Worm (Caenorhabditis elegans): ENCODE results near the gene hrg-1.

Gene hrg-1

DNA sequence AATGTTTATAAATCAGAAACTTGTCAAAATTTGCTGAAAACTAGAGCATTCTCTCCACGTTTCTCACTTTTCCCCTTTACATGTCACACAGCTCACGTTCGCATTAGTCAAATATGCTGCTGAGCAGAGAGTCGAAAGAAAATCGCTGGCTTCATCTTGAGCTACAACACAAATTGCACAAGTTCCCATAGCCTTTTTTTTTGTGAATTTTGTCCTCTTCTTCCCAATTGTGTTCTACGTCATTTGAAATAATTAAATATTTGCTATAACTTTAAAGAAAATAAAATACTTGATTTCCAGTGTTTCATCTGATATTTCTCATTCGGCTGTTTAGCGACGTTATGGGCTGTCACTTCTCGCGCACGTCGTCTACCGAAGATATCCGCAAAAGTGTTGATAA lies 19.0 kb downstream of the hrg-1 start, which contains the start of gene R02E12.5:
Gene R02E12.5, plus strand, starts transcription at position 301 of the 400 bp plus-strand sequence.
- no peak for TF ChIP-seq Y67H2A.10 (GFP tag; conservative IDR thresholded peaks at IDR 0.05)
- no peak for TF ChIP-seq ceh-27 (GFP tag; optimal IDR thresholded peaks at IDR 0.05)
- no peak for TF ChIP-seq xnd-1 (tag; optimal IDR thresholded peaks at IDR 0.05)
- no peak for TF ChIP-seq sea-2 (GFP tag; IDR thresholded peaks at IDR 0.05)
- no peak for TF ChIP-seq fkh-3 (tag; optimal IDR thresholded peaks at IDR 0.05)
- no peak for TF ChIP-seq gei-17 (GFP tag; optimal IDR thresholded peaks at IDR 0.05)
- TF ChIP-seq atf-7 (tag; optimal IDR thresholded peaks at IDR 0.05) = no peak
- no peak for TF ChIP-seq ceh-91 (GFP tag; IDR thresholded peaks at IDR 0.05)
- TF ChIP-seq lir-1 (GFP tag; conservative IDR thresholded peaks at IDR 0.05) = no peak
- TF ChIP-seq F10E7.11 (tag; optimal IDR thresholded peaks at IDR 0.05) = no peak
- no peak for TF ChIP-seq egrh-3 (GFP tag; IDR thresholded peaks at IDR 0.05)
- no peak for TF ChIP-seq ccch-3 (GFP tag; optimal IDR thresholded peaks at IDR 0.05)
- no peak for TF ChIP-seq nfya-1 (tag; optimal IDR thresholded peaks at IDR 0.05; ENCODE audit: borderline replicate concordance, insufficient read depth)
- TF ChIP-seq snpc-1.1 (tag; optimal IDR thresholded peaks at IDR 0.05; ENCODE audit: insufficient read depth) = no peak
- no peak for TF ChIP-seq nhr-80 (tag; optimal IDR thresholded peaks at IDR 0.05)

DNA sequence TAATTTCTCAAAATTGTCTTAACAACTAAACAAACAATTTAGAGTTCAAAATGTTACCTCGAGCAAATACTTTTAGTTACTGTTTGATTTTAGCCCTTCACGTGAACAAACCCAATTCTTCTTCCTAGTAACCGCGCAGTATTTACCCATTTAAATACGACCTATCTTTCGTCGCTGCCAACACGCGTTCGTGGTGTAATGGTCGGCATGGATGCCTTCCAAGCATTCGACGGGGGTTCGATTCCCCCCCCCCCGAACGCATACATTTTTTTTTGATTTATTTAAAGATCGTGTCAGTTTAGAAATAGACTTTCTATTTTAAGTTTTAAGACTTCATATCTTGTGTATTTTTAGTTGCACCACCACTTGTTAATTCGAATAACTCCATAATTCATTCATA lies 21.6 kb downstream of the hrg-1 start:
- no peak for TF ChIP-seq ztf-6 (GFP tag; IDR thresholded peaks at IDR 0.05)
- peak; percentile 33 for TF ChIP-seq ZK185.1 (tag; optimal IDR thresholded peaks at IDR 0.05; ENCODE audit: poor library complexity, severe bottlenecking)
- TF ChIP-seq ceh-100 (GFP tag; IDR thresholded peaks at IDR 0.05) = peak; percentile 36; the same call in 1 of the 2 replicates
- peak; percentile 88 for TF ChIP-seq tbp1 (GFP tag; optimal IDR thresholded peaks at IDR 0.05)
- TF ChIP-seq snpc-4 (GFP tag; optimal IDR thresholded peaks at IDR 0.05) = peak; percentile 30
- TF ChIP-seq snpc-4 (tag; optimal IDR thresholded peaks at IDR 0.05) = peak in 1 of 4 experiments; percentile 46
- TF ChIP-seq egl-18 (GFP tag; IDR thresholded peaks at IDR 0.05) = no peak
- peak; percentile 64 for TF ChIP-seq zim-3 (tag; optimal IDR thresholded peaks at IDR 0.05)
- peak; percentile 5 for TF ChIP-seq lin-40 (tag; optimal IDR thresholded peaks at IDR 0.05)
- TF ChIP-seq egrh-3 (GFP tag; IDR thresholded peaks at IDR 0.05) = no peak
- peak; percentile 80 for TF ChIP-seq lin-26 (GFP tag; IDR thresholded peaks at IDR 0.05)
- no peak for TF ChIP-seq lsy-27 (tag; optimal IDR thresholded peaks at IDR 0.05; ENCODE audit: borderline replicate concordance, insufficient read depth)
- TF ChIP-seq ztf-28 (GFP tag; IDR thresholded peaks at IDR 0.05) = no peak
- TF ChIP-seq nhr-179 (tag; optimal IDR thresholded peaks at IDR 0.05) = no peak
- peak; percentile 62; the same call in 1 of the 2 replicates for TF ChIP-seq nfyb-1 (GFP tag; IDR thresholded peaks at IDR 0.05)
- peak; percentile 78 for TF ChIP-seq B0261.1 (tag; optimal IDR thresholded peaks at IDR 0.05)
- peak; percentile 19 for TF ChIP-seq ceh-27 (GFP tag; optimal IDR thresholded peaks at IDR 0.05)
- TF ChIP-seq chd-7 (tag; optimal IDR thresholded peaks at IDR 0.05) = peak; percentile 32
- TF ChIP-seq hrde-1 (tag; optimal IDR thresholded peaks at IDR 0.05; ENCODE audit: borderline replicate concordance) = no peak
- peak; percentile 59; the same call in 1 of the 2 replicates for TF ChIP-seq hmg-1.2 (GFP tag; IDR thresholded peaks at IDR 0.05)
- TF ChIP-seq ama-1 (optimal IDR thresholded peaks at IDR 0.05) = no peak
- TF ChIP-seq ama-1 (GFP tag; optimal IDR thresholded peaks at IDR 0.05) = peak in 1 of 2 experiments; percentile 12
- TF ChIP-seq madf-10 (tag; optimal IDR thresholded peaks at IDR 0.05) = peak; percentile 15
- 0 out of 2 replicates have a peak, but pooled peaks have one; percentile 10 for TF ChIP-seq cebp-1 (GFP tag; IDR thresholded peaks at IDR 0.05)
- TF ChIP-seq cebp-1 (tag; optimal IDR thresholded peaks at IDR 0.05) = peak; percentile 45
- no peak for TF ChIP-seq bed-2 (GFP tag; IDR thresholded peaks at IDR 0.05)
- TF ChIP-seq lir-1 (GFP tag; conservative IDR thresholded peaks at IDR 0.05) = no peak
- no peak for TF ChIP-seq rcor-1 (GFP tag; IDR thresholded peaks at IDR 0.05)
- TF ChIP-seq athp-1 (tag; optimal IDR thresholded peaks at IDR 0.05) = no peak
- TF ChIP-seq nhr-90 (tag; optimal IDR thresholded peaks at IDR 0.05) = no peak
- TF ChIP-seq snpc-1.1 (tag; optimal IDR thresholded peaks at IDR 0.05; ENCODE audit: insufficient read depth) = no peak
- no peak for TF ChIP-seq pbrm-1 (GFP tag; IDR thresholded peaks at IDR 0.05)
- TF ChIP-seq xnd-1 (tag; optimal IDR thresholded peaks at IDR 0.05) = no peak
- peak; percentile 22 for TF ChIP-seq snpc-3.4 (tag; optimal IDR thresholded peaks at IDR 0.05)
- peak; percentile 18 for TF ChIP-seq somi-1 (GFP tag; optimal IDR thresholded peaks at IDR 0.05)
- TF ChIP-seq aptf-3 (GFP tag; IDR thresholded peaks at IDR 0.05) = no peak
- no peak for TF ChIP-seq Y53F4B.3 (GFP tag; IDR thresholded peaks at IDR 0.05)
